Worm (Caenorhabditis elegans) whole organism, L4 larva: Measurements from ENCODE around the gene T19H12.3.
A peak's percentile ranks its signal among the peaks of the same experiment; 100 is the strongest.

ENCODE experiments used
- F44E2.7 ChIP-seq: fragments of 200-800 bp; sonication (Bioruptor generic); IDR thresholded peaks from 2 replicates; pipeline ENCODE4 v2.1.2; 2022; ENCODE audit warnings: missing genetic modification characterization, missing compliant biosample characterization
- T20F7.1 ChIP-seq: fragments of 200-800 bp; sonication (Bioruptor generic); optimal IDR thresholded peaks from 2 replicates; lab custom pipeline; 2018; ENCODE audit warnings: mild to moderate bottlenecking, missing genetic modification characterization, missing compliant biosample characterization
- arid-1 ChIP-seq: fragments of 200-800 bp; sonication (Bioruptor generic); conservative IDR thresholded peaks from 2 replicates; pipeline ENCODE4 v1.3.6; 2022; ENCODE audit warnings: missing genetic modification reagents, missing genetic modification characterization, missing compliant biosample characterization
- ceh-28 ChIP-seq: fragments of 150-350 bp; optimal IDR thresholded peaks from 2 replicates; lab custom pipeline; 2014; ENCODE audit warnings: missing biosample characterization, missing genetic modification reagents, missing genetic modification characterization
- daf-12 ChIP-seq: fragments of 150-350 bp; optimal IDR thresholded peaks from 2 replicates; lab custom pipeline; 2014; ENCODE audit warnings: missing biosample characterization, missing genetic modification reagents, missing genetic modification characterization
- egl-43 ChIP-seq: fragments of 200-800 bp; sonication (Bioruptor generic); IDR thresholded peaks from 2 replicates; pipeline ENCODE4 v1.3.6; 2022; ENCODE audit warnings: missing genetic modification reagents, missing genetic modification characterization, missing compliant biosample characterization
- hif-1 ChIP-seq, 2 experiments: sonication (generic microtip); optimal IDR thresholded peaks; 2 replicates each; lab custom pipeline; 2016 to 2017; ENCODE audit warnings: missing compliant biosample characterization in 2 of 2, missing genetic modification characterization in 2 of 2, missing genetic modification reagents in 2 of 2, missing genotype in 2 of 2, mild to moderate bottlenecking in 1 of 2
- hmg-1.1 ChIP-seq: fragments of 200-800 bp; sonication (Bioruptor generic); IDR thresholded peaks from 2 replicates; pipeline ENCODE4 v1.3.6; 2022; ENCODE audit warnings: missing genetic modification reagents, missing genetic modification characterization, missing compliant biosample characterization
- jun-1 ChIP-seq: fragments of 150-350 bp; optimal IDR thresholded peaks from 2 replicates; lab custom pipeline; 2014; ENCODE audit warnings: missing biosample characterization, missing genetic modification reagents, missing genetic modification characterization
- lim-7 ChIP-seq: fragments of 200-800 bp; sonication (Bioruptor generic); IDR thresholded peaks from 2 replicates; pipeline ENCODE4 v1.3.6; 2022; ENCODE audit warnings: missing genetic modification characterization, missing compliant biosample characterization
- mdl-1 ChIP-seq, 2 experiments: fragments of 150-350 bp in 1 of 2; sonication (generic microtip) in 1 of 2; optimal IDR thresholded peaks; 2 replicates each; lab custom pipeline; 2014 to 2017; ENCODE audit warnings: missing biosample characterization in 2 of 2, missing genetic modification characterization in 2 of 2
- nhr-10 ChIP-seq: fragments of 150-350 bp; optimal IDR thresholded peaks from 2 replicates; lab custom pipeline; 2014; ENCODE audit warnings: missing biosample characterization, missing genetic modification characterization
- nhr-111 ChIP-seq: fragments of 200-800 bp; sonication (Bioruptor generic); optimal IDR thresholded peaks from 2 replicates; lab custom pipeline; 2018; ENCODE audit warnings: mild to moderate bottlenecking, missing genetic modification characterization, missing compliant biosample characterization
- nhr-25 ChIP-seq: sonication (generic microtip); optimal IDR thresholded peaks from 2 replicates; lab custom pipeline; 2017; ENCODE audit warnings: missing genetic modification characterization, mild to moderate bottlenecking, missing compliant biosample characterization, antibody characterized with exemption, moderate library complexity, borderline replicate concordance; ENCODE audit not compliant: insufficient read depth
- nhr-42 ChIP-seq: fragments of 200-800 bp; sonication (Bioruptor generic); IDR thresholded peaks from 2 replicates; pipeline ENCODE4 v1.3.6; 2022; ENCODE audit warnings: missing genetic modification characterization, missing compliant biosample characterization
- nhr-77 ChIP-seq: fragments of 150-350 bp; optimal IDR thresholded peaks from 2 replicates; lab custom pipeline; 2014; ENCODE audit warnings: missing biosample characterization, missing genetic modification characterization
- pqm-1 ChIP-seq: sonication (generic microtip); optimal IDR thresholded peaks from 2 replicates; lab custom pipeline; 2017; ENCODE audit warnings: missing biosample characterization, missing genetic modification characterization
- unc-62 ChIP-seq, 3 experiments: fragments of 150-350 bp in 1 of 3; sonication (generic microtip); optimal IDR thresholded peaks in 2 of 3; peaks in 1 of 3; 1 replicate in 1 of 3; 2 replicates in 2 of 3; lab custom pipeline; 2014 to 2017; ENCODE audit warnings: missing biosample characterization in 3 of 3, missing genetic modification characterization in 3 of 3, missing genetic modification reagents in 3 of 3, missing genotype in 1 of 3

T19H12.3 gene

DNA sequence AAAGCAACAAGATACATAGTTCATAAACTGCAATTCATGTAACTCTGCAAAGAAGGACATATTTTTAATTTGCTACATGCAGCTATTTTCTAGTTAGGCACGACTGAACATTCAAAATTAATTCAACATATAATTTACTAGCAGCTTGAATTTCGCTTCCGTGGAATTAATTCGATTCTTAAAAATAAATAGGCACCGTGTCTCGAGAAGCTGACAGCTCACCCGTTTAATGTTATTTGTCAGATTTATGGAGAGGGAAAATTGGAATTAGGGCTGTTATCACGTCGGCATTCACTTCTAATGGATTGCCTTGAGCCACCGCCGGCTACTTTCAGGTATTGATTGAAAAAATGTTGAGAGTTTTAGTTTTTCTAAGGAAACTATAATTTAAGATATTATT, 40.9 kb downstream of the T19H12.3 start, which contains the start of gene srh-21:
srh-21 (plus strand) TSS at position 301 of the 400 bp plus-strand sequence.
- no peak for TF ChIP-seq nhr-25 (tag; lab: Kevin White, UChicago)
- TF ChIP-seq nhr-10 = no peak
- no peak for TF ChIP-seq egl-43 (GFP tag; lab: Robert Waterston, UW)
- TF ChIP-seq unc-62 (GFP tag; optimal IDR thresholded peaks at IDR 0.05 in 1 of 2; lab: Kevin White, UChicago) = peak in 1 of 2 experiments; percentile 65
- TF ChIP-seq unc-62 (tag; optimal IDR thresholded peaks at IDR 0.05; lab: Kevin White, UChicago) = no peak

DNA sequence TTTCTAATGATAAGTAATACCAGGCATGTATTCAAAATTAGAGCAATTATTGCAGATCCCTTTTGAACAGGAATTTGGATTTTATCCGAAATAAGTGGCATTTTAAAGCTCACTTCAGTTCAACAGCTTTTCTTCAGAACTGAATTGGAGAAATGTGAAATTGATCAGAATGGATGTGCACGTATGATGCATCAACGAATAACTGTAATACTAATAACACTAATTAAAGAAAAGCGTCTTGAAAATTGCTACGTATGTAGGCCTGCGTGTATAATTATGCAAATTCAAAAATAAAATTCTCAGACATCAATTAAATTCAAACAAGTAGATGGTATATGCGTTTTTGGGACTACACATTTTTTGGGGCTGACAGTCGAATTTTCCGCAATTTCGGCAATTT, 44.4 kb downstream of the T19H12.3 start, which contains the start of gene str-205:
str-205 (minus strand) TSS at position 101 of the 400 bp plus-strand sequence.
- TF ChIP-seq F44E2.7 (GFP tag; lab: Robert Waterston, UW) = no peak
- TF ChIP-seq mdl-1 (tag; optimal IDR thresholded peaks at IDR 0.05; lab: Kevin White, UChicago) = no peak
- TF ChIP-seq jun-1 (tag; lab: Kevin White, UChicago) = no peak
- no peak for TF ChIP-seq ceh-28 (tag; lab: Kevin White, UChicago)
- no peak for TF ChIP-seq arid-1 (GFP tag; lab: Robert Waterston, UW)
- TF ChIP-seq T20F7.1 = no peak
- TF ChIP-seq nhr-42 (GFP tag; lab: Robert Waterston, UW) = no peak
- TF ChIP-seq daf-12 (tag; lab: Kevin White, UChicago) = no peak

DNA sequence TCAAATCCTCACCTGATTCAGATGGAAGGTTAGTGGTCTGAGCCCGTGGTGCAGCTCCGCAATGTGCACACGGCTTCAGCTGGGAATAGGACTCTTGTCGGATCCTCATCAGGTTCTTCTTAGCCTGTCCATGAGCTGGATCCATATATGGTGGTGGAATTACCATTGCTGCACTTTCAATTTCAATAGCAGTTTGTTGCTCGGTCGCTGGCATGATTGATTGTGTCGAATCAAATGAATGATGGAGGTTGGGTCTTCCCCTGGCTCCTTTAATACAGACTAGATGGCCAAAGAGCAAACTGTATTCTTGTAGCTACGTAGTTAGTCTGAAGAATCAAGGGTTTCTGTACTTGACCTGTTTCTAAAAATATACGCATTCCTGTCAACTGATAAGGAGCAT, 47.3 kb downstream of the T19H12.3 start, which contains the start of gene C02E7.10:
C02E7.10 (minus strand) TSS at position 232 of the 400 bp plus-strand sequence.
- TF ChIP-seq unc-62 (GFP tag; optimal IDR thresholded peaks at IDR 0.05 in 1 of 2; lab: Kevin White, UChicago) (peak in 1 of 2 experiments; percentile 90), unc-62 (tag; optimal IDR thresholded peaks at IDR 0.05; lab: Kevin White, UChicago) (no peak), pqm-1 (no peak)

ce11 chrV:4933268-4933667, 47.8 kb downstream of the T19H12.3 start:
- TF ChIP-seq hif-1 (tag; optimal IDR thresholded peaks at IDR 0.05; lab: Kevin White, UChicago) (no peak), unc-62 (GFP tag; optimal IDR thresholded peaks at IDR 0.05 in 1 of 2; lab: Kevin White, UChicago) (peak in 1 of 2 experiments; percentile 98), unc-62 (tag; optimal IDR thresholded peaks at IDR 0.05; lab: Kevin White, UChicago) (no peak)
- TF ChIP-seq, all 104 proteins: peak for 1

ce11 chrV:4934406-4934805, 48.9 kb downstream of the T19H12.3 start, which contains the start of gene catp-2:
Gene catp-2 (plus strand): TSS chrV:4934706.
- no peak for TF ChIP-seq lim-7 (GFP tag; lab: Robert Waterston, UW)
- TF ChIP-seq daf-12 (tag; lab: Kevin White, UChicago) = no peak
- no peak for TF ChIP-seq nhr-111 (GFP tag; lab: Kevin White, UChicago)
- TF ChIP-seq pqm-1 = no peak
- no peak for TF ChIP-seq nhr-77

ce11 chrV:4935096-4935495, 49.6 kb downstream of the T19H12.3 start:
- peak; percentile 68 for TF ChIP-seq pqm-1
- TF ChIP-seq jun-1 (tag; lab: Kevin White, UChicago) = no peak
- TF ChIP-seq hmg-1.1 (GFP tag; lab: Robert Waterston, UW) = no peak
